Worm (Caenorhabditis elegans): ENCODE data around the gene C18B2.3.

Gene C18B2.3

ce11 chrX:3631550-3631949, 29.9 kb downstream of the C18B2.3 start (continued):
- no peak for TF ChIP-seq daf-8 (GFP tag; IDR thresholded peaks at IDR 0.05)
- no peak for TF ChIP-seq cey-2 (tag; optimal IDR thresholded peaks at IDR 0.05; ENCODE audit: borderline replicate concordance, insufficient read depth)
- no peak for TF ChIP-seq egl-43 (GFP tag; IDR thresholded peaks at IDR 0.05)
- no peak for TF ChIP-seq gei-8 (GFP tag; optimal IDR thresholded peaks at IDR 0.05)
- TF ChIP-seq ztf-7 (tag; optimal IDR thresholded peaks at IDR 0.05): no peak
- TF ChIP-seq tag-97 (GFP tag; IDR thresholded peaks at IDR 0.05): peak; percentile 47; the same call in 1 of the 2 replicates
- peak; percentile 49 for TF ChIP-seq vab-7 (GFP tag; IDR thresholded peaks at IDR 0.05)
- peak; percentile 53; the same call in 1 of the 2 replicates for TF ChIP-seq nhr-41 (GFP tag; IDR thresholded peaks at IDR 0.05)
- TF ChIP-seq zfp-3 (GFP tag; conservative IDR thresholded peaks at IDR 0.05): no peak
- TF ChIP-seq unc-130 (GFP tag; optimal IDR thresholded peaks at IDR 0.05): no peak
- TF ChIP-seq nhr-111 (GFP tag; optimal IDR thresholded peaks at IDR 0.05): no peak
- no peak; the same call in 1 of the 2 replicates for TF ChIP-seq mdt-29 (GFP tag; IDR thresholded peaks at IDR 0.05)
- TF ChIP-seq nhr-76 (tag; optimal IDR thresholded peaks at IDR 0.05): no peak
- TF ChIP-seq nhr-10 (tag; optimal IDR thresholded peaks at IDR 0.05): no peak
- no peak for TF ChIP-seq dmd-6 (GFP tag; IDR thresholded peaks at IDR 0.05)
- TF ChIP-seq lin-13 (GFP tag; optimal IDR thresholded peaks at IDR 0.05): no peak
- no peak for TF ChIP-seq ZK546.5 (tag; optimal IDR thresholded peaks at IDR 0.05)
- TF ChIP-seq unc-39 (tag; optimal IDR thresholded peaks at IDR 0.05): no peak
- 0 out of 2 replicates have a peak, but pooled peaks have one; percentile 10 for TF ChIP-seq F26F4.8 (GFP tag; conservative IDR thresholded peaks at IDR 0.05)
- no peak for TF ChIP-seq tra-1 (GFP tag; IDR thresholded peaks at IDR 0.05)
- no peak for TF ChIP-seq mes-2 (tag; optimal IDR thresholded peaks at IDR 0.05; ENCODE audit: poor library complexity, severe bottlenecking)
- no peak for TF ChIP-seq ceh-62 (tag; optimal IDR thresholded peaks at IDR 0.05)
- no peak for TF ChIP-seq nhr-48 (tag; optimal IDR thresholded peaks at IDR 0.05)
- no peak for TF ChIP-seq aly-2 (tag; optimal IDR thresholded peaks at IDR 0.05)
- no peak for TF ChIP-seq egl-27 (tag; optimal IDR thresholded peaks at IDR 0.05)
- 0 out of 2 replicates have a peak, but pooled peaks have one; percentile 37 for TF ChIP-seq saeg-2 (GFP tag; IDR thresholded peaks at IDR 0.05)
- no peak for TF ChIP-seq lin-39 (tag; optimal IDR thresholded peaks at IDR 0.05)
- TF ChIP-seq D1046.2 (GFP tag; IDR thresholded peaks at IDR 0.05): peak; percentile 79; the same call in 1 of the 2 replicates
- TF ChIP-seq F49E8.2 (tag; optimal IDR thresholded peaks at IDR 0.05; ENCODE audit: borderline replicate concordance): no peak
- no peak for TF ChIP-seq nhr-25 (tag; optimal IDR thresholded peaks at IDR 0.05; ENCODE audit: borderline replicate concordance, insufficient read depth)
- no peak for TF ChIP-seq hlh-11 (tag; optimal IDR thresholded peaks at IDR 0.05)
- no peak for TF ChIP-seq pqm-1 (tag; optimal IDR thresholded peaks at IDR 0.05)
- TF ChIP-seq pha-4 (GFP tag; IDR thresholded peaks at IDR 0.05): no peak
- no peak for TF ChIP-seq pha-4 (tag; optimal IDR thresholded peaks at IDR 0.05)
- no peak for TF ChIP-seq duxl-1 (tag; optimal IDR thresholded peaks at IDR 0.05; ENCODE audit: poor library complexity)

DNA sequence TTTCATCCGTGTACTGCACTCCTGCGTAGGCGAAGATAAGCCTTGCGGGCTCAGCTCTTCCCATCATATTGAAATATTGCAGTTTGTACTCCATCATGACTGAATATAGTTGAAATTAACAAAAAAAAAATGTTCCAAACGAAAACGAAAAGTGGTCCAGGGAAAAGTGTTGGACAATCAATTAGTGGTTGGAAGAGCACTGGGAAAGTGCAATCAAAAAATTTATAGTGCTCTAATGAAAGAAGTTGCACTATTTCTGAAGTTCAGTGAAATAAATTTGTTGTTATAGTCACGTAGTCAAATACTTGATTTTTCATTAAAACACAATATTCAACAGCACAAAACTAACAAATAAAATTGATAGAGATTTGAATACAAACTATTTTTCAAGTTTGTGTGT, 32.0 kb downstream of the C18B2.3 start, which contains the start of gene gst-11:
gst-11 (minus strand) TSS at position 101 of the 400 bp plus-strand sequence.
- TF ChIP-seq unc-62 (GFP tag; optimal IDR thresholded peaks at IDR 0.05 in 1 of 2) (peak in 1 of 2 experiments; percentile 2), unc-62 (tag; optimal IDR thresholded peaks at IDR 0.05) (no peak), arid-1 (GFP tag; conservative IDR thresholded peaks at IDR 0.05) (no peak)

DNA sequence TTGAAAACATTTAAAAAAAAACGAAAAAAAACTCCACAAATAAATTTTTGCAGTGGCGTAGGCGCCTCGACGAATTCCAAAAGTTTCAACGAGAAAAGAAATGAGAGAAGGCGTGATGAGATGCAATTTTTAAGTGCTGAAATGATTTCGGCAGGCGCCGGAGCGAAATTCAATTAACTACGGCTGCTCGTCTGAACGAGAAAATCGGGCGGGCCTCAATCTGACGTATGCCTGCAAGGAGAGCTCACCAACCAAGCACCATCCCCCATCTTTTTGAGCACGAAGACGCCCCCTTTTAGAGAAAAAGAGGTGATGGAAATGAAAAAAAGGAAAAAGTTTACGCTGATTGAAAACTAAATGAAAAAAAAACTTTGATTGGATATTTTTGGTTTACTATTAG, 33.2 kb downstream of the C18B2.3 start:
- no peak for TF ChIP-seq arid-1 (GFP tag; conservative IDR thresholded peaks at IDR 0.05)
- no peak for TF ChIP-seq tra-1 (GFP tag; IDR thresholded peaks at IDR 0.05)
- no peak for TF ChIP-seq ztf-7 (tag; optimal IDR thresholded peaks at IDR 0.05)
- TF ChIP-seq F10B5.3 (tag; optimal IDR thresholded peaks at IDR 0.05): no peak
- no peak for TF ChIP-seq madf-9 (GFP tag; conservative IDR thresholded peaks at IDR 0.05)
- no peak for TF ChIP-seq nhr-6 (tag; optimal IDR thresholded peaks at IDR 0.05)
- no peak for TF ChIP-seq F44E2.7 (GFP tag; IDR thresholded peaks at IDR 0.05)
- TF ChIP-seq mes-2 (tag; optimal IDR thresholded peaks at IDR 0.05; ENCODE audit: poor library complexity, severe bottlenecking): no peak
- no peak for TF ChIP-seq fkh-10 (GFP tag; optimal IDR thresholded peaks at IDR 0.05)
- no peak for TF ChIP-seq nhr-111 (GFP tag; optimal IDR thresholded peaks at IDR 0.05)
- TF ChIP-seq dmd-8 (GFP tag; IDR thresholded peaks at IDR 0.05): no peak
- TF ChIP-seq gei-8 (GFP tag; optimal IDR thresholded peaks at IDR 0.05): no peak
- no peak for TF ChIP-seq vab-7 (GFP tag; IDR thresholded peaks at IDR 0.05)
